Worm (Caenorhabditis elegans) whole organism, L2 larva: ENCODE data around the gene rga-3.

Source experiments
- C34F6.9 ChIP-seq: fragments of 150-350 bp; optimal IDR thresholded peaks from 2 replicates; lab custom pipeline; 2014; ENCODE audit warnings: missing biosample characterization, missing genetic modification characterization
- ceh-82 ChIP-seq: fragments of 150-350 bp; optimal IDR thresholded peaks from 2 replicates; lab custom pipeline; 2014; ENCODE audit warnings: missing biosample characterization, missing genetic modification characterization
- dmd-4 ChIP-seq: sonication (generic microtip); optimal IDR thresholded peaks from 2 replicates; lab custom pipeline; 2017; ENCODE audit warnings: missing biosample characterization, missing genetic modification characterization
- gmeb-1 ChIP-seq: fragments of 150-350 bp; optimal IDR thresholded peaks from 2 replicates; lab custom pipeline; 2014; ENCODE audit warnings: missing biosample characterization, missing genetic modification characterization
- nhr-11 ChIP-seq: fragments of 150-350 bp; optimal IDR thresholded peaks from 2 replicates; lab custom pipeline; 2014; ENCODE audit warnings: missing biosample characterization, missing genetic modification characterization
- nhr-12 ChIP-seq: fragments of 150-350 bp; optimal IDR thresholded peaks from 2 replicates; lab custom pipeline; 2014; ENCODE audit warnings: missing biosample characterization, missing genetic modification characterization
- unc-62 ChIP-seq: fragments of 150-350 bp; optimal IDR thresholded peaks from 2 replicates; lab custom pipeline; 2014; ENCODE audit warnings: missing biosample characterization, missing genetic modification reagents, missing genetic modification characterization
- ztf-11 ChIP-seq: sonication (generic microtip); optimal IDR thresholded peaks from 2 replicates; lab custom pipeline; 2017; ENCODE audit warnings: missing biosample characterization, missing genetic modification characterization

- TF ChIP-seq C34F6.9: no peak
- TF ChIP-seq dmd-4: no peak
- TF ChIP-seq unc-62: no peak
- no peak for TF ChIP-seq nhr-12 (tag; lab: Kevin White, UChicago)
- TF ChIP-seq gmeb-1 (tag; lab: Kevin White, UChicago): no peak
- no peak for TF ChIP-seq ztf-11 (tag; lab: Kevin White, UChicago)
- no peak for TF ChIP-seq ceh-82 (tag; lab: Kevin White, UChicago)
- TF ChIP-seq nhr-11: no peak
Measured at ce11 chrV:5697581-5697980, 20.1 kb upstream of the rga-3 start.
